Fruit fly (Drosophila melanogaster) whole organism, embryonic: ENCODE data around the gene papi.

Experiments
- CG11085 ChIP-seq: fragments of 200-800 bp; sonication (Bioruptor generic); IDR thresholded peaks from 2 replicates; pipeline ENCODE4 v1.3.6; 2022; ENCODE audit warnings: missing biosample characterization, missing genetic modification characterization
- CG11398 ChIP-seq: fragments of 200-800 bp; sonication (Bioruptor generic); optimal IDR thresholded peaks from 2 replicates; lab custom pipeline; 2016; ENCODE audit warnings: missing biosample characterization, missing genetic modification characterization
- CG12744 ChIP-seq: fragments of 200-800 bp; sonication (Bioruptor generic); optimal IDR thresholded peaks from 2 replicates; lab custom pipeline; 2016; ENCODE audit warnings: missing biosample characterization, missing genetic modification characterization
- CG14014 ChIP-seq: fragments of 200-800 bp; sonication (Bioruptor generic); IDR thresholded peaks from 2 replicates; pipeline ENCODE4 v1.3.6; 2022; ENCODE audit warnings: missing biosample characterization, missing genetic modification characterization
- CG14441 ChIP-seq: fragments of 200-800 bp; sonication (Bioruptor generic); IDR thresholded peaks from 2 replicates; pipeline ENCODE4 v1.3.6; 2022; ENCODE audit warnings: missing biosample characterization, missing genetic modification characterization
- CG14860 ChIP-seq: fragments of 200-800 bp; sonication (Bioruptor generic); IDR thresholded peaks from 3 replicates; pipeline ENCODE4 v1.3.6; 2022; ENCODE audit warnings: missing biosample characterization, missing genetic modification characterization; ENCODE audit not compliant: partially characterized antibody
- CG15011 ChIP-seq: fragments of 200-800 bp; sonication (Bioruptor generic); optimal IDR thresholded peaks from 3 replicates; lab custom pipeline; 2018; ENCODE audit warnings: missing biosample characterization, mild to moderate bottlenecking, missing genetic modification characterization
- CG1647 ChIP-seq: fragments of 200-800 bp; sonication (Bioruptor generic); optimal IDR thresholded peaks from 3 replicates; lab custom pipeline; 2016; ENCODE audit warnings: missing biosample characterization, missing genetic modification characterization
- CG16815 ChIP-seq: fragments of 200-800 bp; sonication (Bioruptor generic); optimal IDR thresholded peaks from 3 replicates; lab custom pipeline; 2017; ENCODE audit warnings: missing biosample characterization, mild to moderate bottlenecking, missing genetic modification characterization
- CG17328 ChIP-seq: fragments of 200-800 bp; sonication (Bioruptor generic); IDR thresholded peaks from 2 replicates; pipeline ENCODE4 v1.3.6; 2022; ENCODE audit warnings: missing biosample characterization, missing genetic modification characterization
- CG18262 ChIP-seq: fragments of 200-800 bp; optimal IDR thresholded peaks from 3 replicates; lab custom pipeline; 2019; ENCODE audit warnings: missing biosample characterization, mild to moderate bottlenecking, missing genetic modification characterization, moderate library complexity
- CG1832 ChIP-seq: fragments of 200-800 bp; sonication (Bioruptor generic); optimal IDR thresholded peaks from 2 replicates; lab custom pipeline; 2017; ENCODE audit warnings: missing biosample characterization, mild to moderate bottlenecking, missing genetic modification characterization, inconsistent platforms
- CG4328 ChIP-seq: fragments of 200-800 bp; sonication (Bioruptor generic); optimal IDR thresholded peaks from 3 replicates; lab custom pipeline; 2017; ENCODE audit warnings: missing biosample characterization, missing genetic modification reagents, missing genetic modification characterization
- CG4730 ChIP-seq: fragments of 200-800 bp; sonication (Bioruptor generic); IDR thresholded peaks from 2 replicates; pipeline ENCODE4 v1.3.6; 2022; ENCODE audit warnings: missing biosample characterization, missing genetic modification characterization
- CG6272 ChIP-seq: fragments of 200-800 bp; sonication (Bioruptor generic); IDR thresholded peaks from 2 replicates; pipeline ENCODE4 v1.3.6; 2022; ENCODE audit warnings: missing biosample characterization, missing genetic modification characterization
- CG6854 ChIP-seq: fragments of 200-800 bp; sonication (Bioruptor generic); optimal IDR thresholded peaks from 3 replicates; lab custom pipeline; 2017; ENCODE audit warnings: missing biosample characterization, mild to moderate bottlenecking, missing genetic modification characterization
- CG7745 ChIP-seq: fragments of 200-800 bp; sonication (Bioruptor generic); optimal IDR thresholded peaks from 2 replicates; lab custom pipeline; 2018; ENCODE audit warnings: missing biosample characterization, mild to moderate bottlenecking, missing genetic modification characterization, moderate library complexity
- CG9437 ChIP-seq: fragments of 200-800 bp; sonication (Bioruptor generic); optimal IDR thresholded peaks from 2 replicates; lab custom pipeline; 2018; ENCODE audit warnings: missing biosample characterization, mild to moderate bottlenecking, missing genetic modification characterization
- CG9609 ChIP-seq: fragments of 200-800 bp; sonication (Bioruptor generic); optimal IDR thresholded peaks from 3 replicates; lab custom pipeline; 2016; ENCODE audit warnings: missing biosample characterization, missing genetic modification characterization
- CG9817 ChIP-seq: fragments of 200-800 bp; sonication (Bioruptor generic); optimal IDR thresholded peaks from 2 replicates; lab custom pipeline; 2018; ENCODE audit warnings: missing biosample characterization, mild to moderate bottlenecking, missing genetic modification characterization, moderate library complexity
- Dip3 ChIP-seq: fragments of 200-800 bp; sonication (Bioruptor generic); optimal IDR thresholded peaks from 3 replicates; lab custom pipeline; 2016; ENCODE audit warnings: missing biosample characterization, missing genetic modification characterization
- HLHmδ ChIP-seq: fragments of 200-800 bp; sonication (Bioruptor generic); optimal IDR thresholded peaks from 2 replicates; lab custom pipeline; 2018; ENCODE audit warnings: missing biosample characterization, mild to moderate bottlenecking, missing genetic modification characterization, moderate library complexity
- Hmx ChIP-seq: fragments of 200-800 bp; sonication (Bioruptor generic); optimal IDR thresholded peaks from 2 replicates; lab custom pipeline; 2016; ENCODE audit warnings: missing biosample characterization, missing genetic modification characterization
- Hr39 ChIP-seq: fragments of >200 bp; optimal IDR thresholded peaks from 2 replicates; lab custom pipeline; 2017
- MESR4 ChIP-seq: fragments of 200-800 bp; sonication (Bioruptor generic); optimal IDR thresholded peaks from 2 replicates; lab custom pipeline; 2018; ENCODE audit warnings: missing biosample characterization, mild to moderate bottlenecking, missing genetic modification characterization, moderate library complexity
- Med ChIP-seq: fragments of 200-800 bp; sonication (Bioruptor generic); peaks from one replicate; lab custom pipeline; 2016; ENCODE audit warnings: missing biosample characterization, missing genetic modification characterization, mild to moderate bottlenecking, inconsistent platforms, moderate library complexity
- PHDP ChIP-seq: fragments of 200-800 bp; sonication (Bioruptor generic); optimal IDR thresholded peaks from 3 replicates; lab custom pipeline; 2018; ENCODE audit warnings: missing biosample characterization, mild to moderate bottlenecking, missing genetic modification characterization, moderate library complexity
- Rx ChIP-seq: fragments of 200-800 bp; sonication (Bioruptor generic); IDR thresholded peaks from 2 replicates; pipeline ENCODE4 v1.3.6; 2022; ENCODE audit warnings: missing biosample characterization, missing genetic modification characterization
- Scr ChIP-seq: fragments of 200-800 bp; sonication (Bioruptor generic); IDR thresholded peaks from 2 replicates; pipeline ENCODE4 v1.3.6; 2022; ENCODE audit warnings: missing biosample characterization, missing genetic modification characterization; ENCODE audit not compliant: partially characterized antibody
- chif ChIP-seq, 2 experiments: fragments of 200-800 bp; sonication (Bioruptor generic); optimal IDR thresholded peaks; 3 replicates each; lab custom pipeline; 2016; ENCODE audit warnings: missing biosample characterization in 2 of 2, missing genetic modification characterization in 2 of 2
- ci ChIP-seq: fragments of 200-800 bp; sonication (Bioruptor generic); IDR thresholded peaks from 3 replicates; pipeline ENCODE4 v1.3.6; 2022; ENCODE audit warnings: missing biosample characterization, missing genetic modification characterization
- da ChIP-seq: fragments of 200-800 bp; sonication (Bioruptor generic); optimal IDR thresholded peaks from 2 replicates; lab custom pipeline; 2016; ENCODE audit warnings: missing biosample characterization, missing genetic modification characterization
- danr ChIP-seq: fragments of 200-800 bp; sonication (Bioruptor generic); IDR thresholded peaks from 2 replicates; pipeline ENCODE4 v1.3.6; 2022; ENCODE audit warnings: missing biosample characterization, missing genetic modification characterization
- emc ChIP-seq: fragments of 200-800 bp; sonication (Bioruptor generic); optimal IDR thresholded peaks from 2 replicates; lab custom pipeline; 2016; ENCODE audit warnings: missing biosample characterization, missing genetic modification characterization
- eve ChIP-seq, 2 experiments: fragments of >200 bp; optimal IDR thresholded peaks; 2 replicates each; lab custom pipeline; 2017; ENCODE audit warnings: missing biosample characterization in 2 of 2, missing genetic modification characterization in 2 of 2
- fru ChIP-seq: fragments of >200 bp; optimal IDR thresholded peaks from 2 replicates; lab custom pipeline; 2017
- gsb-n ChIP-seq: fragments of 200-800 bp; sonication (Bioruptor generic); optimal IDR thresholded peaks from 3 replicates; lab custom pipeline; 2018; ENCODE audit warnings: missing biosample characterization, mild to moderate bottlenecking, missing genetic modification characterization
- hkb ChIP-seq, 2 experiments: fragments of 200-800 bp in 1 of 2; fragments of >200 bp in 1 of 2; sonication (Bioruptor generic) in 1 of 2; IDR thresholded peaks in 1 of 2; optimal IDR thresholded peaks in 1 of 2; 2 replicates each; pipeline versions ENCODE4 v1.3.6 to Lab custom; 2017 to 2022; ENCODE audit warnings: missing biosample characterization in 1 of 2, missing genetic modification characterization in 1 of 2
- lmd ChIP-seq: fragments of 200-800 bp; sonication (Bioruptor generic); IDR thresholded peaks from 2 replicates; pipeline ENCODE4 v1.3.6; 2022; ENCODE audit warnings: missing biosample characterization, missing genetic modification characterization
- nau ChIP-seq: fragments of 200-800 bp; sonication (Bioruptor generic); optimal IDR thresholded peaks from 3 replicates; lab custom pipeline; 2017; ENCODE audit warnings: missing biosample characterization, mild to moderate bottlenecking, missing genetic modification characterization, missing genetic modification reagents
- p53 ChIP-seq: fragments of 200-800 bp; sonication (Bioruptor generic); optimal IDR thresholded peaks from 2 replicates; lab custom pipeline; 2016; ENCODE audit warnings: missing biosample characterization, missing genetic modification characterization
- pb ChIP-seq: fragments of 200-800 bp; sonication (Bioruptor generic); optimal IDR thresholded peaks from 3 replicates; lab custom pipeline; 2016; ENCODE audit warnings: missing biosample characterization, missing genetic modification characterization
- repo ChIP-seq: fragments of 200-800 bp; sonication (Bioruptor generic); optimal IDR thresholded peaks from 2 replicates; lab custom pipeline; 2016; ENCODE audit warnings: missing biosample characterization, missing genetic modification characterization
- ro ChIP-seq: fragments of 200-800 bp; sonication (Bioruptor generic); IDR thresholded peaks from 2 replicates; pipeline ENCODE4 v1.3.6; 2022; ENCODE audit warnings: missing biosample characterization, missing genetic modification characterization
- salm ChIP-seq: fragments of 200-800 bp; sonication (Bioruptor generic); optimal IDR thresholded peaks from 2 replicates; lab custom pipeline; 2018; ENCODE audit warnings: missing biosample characterization, mild to moderate bottlenecking, missing genetic modification characterization
- sc ChIP-seq, 3 experiments: fragments of >200 bp in 2 of 3; fragments of 200-800 bp in 1 of 3; sonication (Bioruptor generic) in 1 of 3; optimal IDR thresholded peaks; 2 replicates in 2 of 3; 3 replicates in 1 of 3; lab custom pipeline; 2017; ENCODE audit warnings: mild to moderate bottlenecking in 1 of 3, missing biosample characterization in 1 of 3, missing genetic modification characterization in 1 of 3, missing genetic modification reagents in 1 of 3
- stc ChIP-seq: fragments of 200-800 bp; sonication (Bioruptor generic); IDR thresholded peaks from 2 replicates; pipeline ENCODE4 v1.3.6; 2022; ENCODE audit warnings: missing biosample characterization, missing genetic modification characterization
- tup ChIP-seq: fragments of 200-800 bp; sonication (Bioruptor generic); optimal IDR thresholded peaks from 2 replicates; lab custom pipeline; 2016; ENCODE audit warnings: missing biosample characterization, mild to moderate bottlenecking, missing genetic modification characterization, moderate library complexity
- vnd ChIP-seq: fragments of 200-800 bp; sonication (Bioruptor generic); IDR thresholded peaks from 3 replicates; pipeline ENCODE4 v1.3.6; 2022; ENCODE audit warnings: missing biosample characterization, missing genetic modification characterization; ENCODE audit not compliant: partially characterized antibody
- wek ChIP-seq: fragments of 200-800 bp; sonication (Bioruptor generic); optimal IDR thresholded peaks from 3 replicates; lab custom pipeline; 2018; ENCODE audit warnings: missing biosample characterization, mild to moderate bottlenecking, missing genetic modification characterization, moderate library complexity
- z ChIP-seq: fragments of 200-800 bp; sonication (Bioruptor generic); IDR thresholded peaks from 3 replicates; pipeline ENCODE4 v1.3.6; 2022; ENCODE audit warnings: missing biosample characterization, missing genetic modification characterization
- zfh1 ChIP-seq: fragments of 200-800 bp; sonication (Bioruptor generic); IDR thresholded peaks from 3 replicates; pipeline ENCODE4 v1.3.6; 2022; ENCODE audit warnings: missing biosample characterization, missing genetic modification characterization

The papi gene

dm6 chr2L:2214004-2214403, 6.5 kb upstream of the papi start, which contains the start of the genes Uch and CG34174 (continued):
- TF ChIP-seq danr (GFP tag; lab: Robert Waterston, UW) = no peak
- TF ChIP-seq CG11085 (GFP tag; lab: Robert Waterston, UW) = no peak
- no peak for TF ChIP-seq CG14014 (GFP tag; lab: Robert Waterston, UW)
- no peak for TF ChIP-seq CG9817
- no peak for TF ChIP-seq Hmx (GFP tag; lab: Kevin White, UChicago)
- no peak for TF ChIP-seq CG9609 (GFP tag; lab: Kevin White, UChicago)
- TF ChIP-seq CG12744 = no peak
- TF ChIP-seq Scr (GFP tag; lab: Robert Waterston, UW) = peak; percentile 78
- no peak for TF ChIP-seq lmd
- TF ChIP-seq MESR4 = no peak
- no peak for TF ChIP-seq tup (GFP tag; lab: Kevin White, UChicago)
- TF ChIP-seq hkb (optimal IDR thresholded peaks at IDR 0.05; lab: Kevin White, UChicago) = peak; percentile 74
- TF ChIP-seq hkb (GFP tag; IDR thresholded peaks at IDR 0.05; lab: Robert Waterston, UW) = no peak
- no peak for TF ChIP-seq emc
- TF ChIP-seq vnd (GFP tag; lab: Robert Waterston, UW) = peak; percentile 64
- no peak for TF ChIP-seq PHDP (tag; lab: Kevin White, UChicago)
- no peak for TF ChIP-seq repo
- no peak for TF ChIP-seq sc (optimal IDR thresholded peaks at IDR 0.05; lab: Kevin White, UChicago)
- no peak for TF ChIP-seq sc (GFP tag; optimal IDR thresholded peaks at IDR 0.05; lab: Kevin White, UChicago)
- TF ChIP-seq CG15011 = no peak
- TF ChIP-seq eve (GFP tag; optimal IDR thresholded peaks at IDR 0.05; lab: Kevin White, UChicago) = no peak
- TF ChIP-seq CG6854 (GFP tag; lab: Kevin White, UChicago) = no peak
- no peak for TF ChIP-seq fru (lab: Kevin White, UChicago)
- no peak for TF ChIP-seq stc (GFP tag; lab: Robert Waterston, UW)
- TF ChIP-seq CG4730 (GFP tag; lab: Robert Waterston, UW) = no peak
- TF ChIP-seq salm (tag; lab: Kevin White, UChicago) = no peak
- peak; percentile 72 for TF ChIP-seq Med
- no peak for TF ChIP-seq CG1832 (GFP tag; lab: Kevin White, UChicago)
- TF ChIP-seq da (GFP tag; lab: Kevin White, UChicago) = no peak
- TF ChIP-seq Rx (GFP tag; lab: Robert Waterston, UW) = no peak
- TF ChIP-seq zfh1 (GFP tag; lab: Robert Waterston, UW) = no peak
- no peak for TF ChIP-seq CG11398
- no peak for TF ChIP-seq CG4328 (GFP tag; lab: Kevin White, UChicago)
- no peak for TF ChIP-seq Dip3 (GFP tag; lab: Kevin White, UChicago)
- TF ChIP-seq Hr39 (lab: Kevin White, UChicago) = no peak
- TF ChIP-seq gsb-n (tag; lab: Kevin White, UChicago) = no peak
- no peak for TF ChIP-seq wek (GFP tag; lab: Kevin White, UChicago)
- TF ChIP-seq CG6272 (GFP tag; lab: Robert Waterston, UW) = no peak
- TF ChIP-seq ro (GFP tag; lab: Robert Waterston, UW) = no peak
- TF ChIP-seq CG1647 = no peak
- TF ChIP-seq CG14441 (GFP tag; lab: Robert Waterston, UW) = no peak
- TF ChIP-seq CG7745 (tag; lab: Kevin White, UChicago) = no peak
- peak; percentile 64 for TF ChIP-seq CG14860 (GFP tag; lab: Robert Waterston, UW)
- TF ChIP-seq HLHmδ = no peak
- peak; percentile 11 for TF ChIP-seq CG9437 (GFP tag; lab: Kevin White, UChicago)
- TF ChIP-seq nau = no peak
- peak; percentile 28 for TF ChIP-seq CG18262 (tag; lab: Kevin White, UChicago)
- no peak for TF ChIP-seq ci (GFP tag; lab: Robert Waterston, UW)
- no peak for TF ChIP-seq z
- TF ChIP-seq CG17328 (GFP tag; lab: Robert Waterston, UW) = no peak
- no peak for TF ChIP-seq CG16815 (GFP tag; lab: Kevin White, UChicago)
- no peak for TF ChIP-seq p53 (GFP tag; lab: Kevin White, UChicago)
- no peak for TF ChIP-seq pb
- no peak for TF ChIP-seq chif (GFP tag; optimal IDR thresholded peaks at IDR 0.05; lab: Kevin White, UChicago)
